Worm (Caenorhabditis elegans) whole organism, L2 larva: ENCODE results near the gene tag-124.

ENCODE experiments used
- ama-1 ChIP-seq: fragments of 150-350 bp; optimal IDR thresholded peaks from 2 replicates; lab custom pipeline; 2018; ENCODE audit warnings: inconsistent platforms
- mab-5 ChIP-seq: fragments of 150-350 bp; optimal IDR thresholded peaks from 2 replicates; lab custom pipeline; 2014; ENCODE audit warnings: missing biosample characterization, missing genetic modification characterization
- nhr-11 ChIP-seq: fragments of 150-350 bp; optimal IDR thresholded peaks from 2 replicates; lab custom pipeline; 2014; ENCODE audit warnings: missing biosample characterization, missing genetic modification characterization
- nhr-25 ChIP-seq: fragments of 150-350 bp; sonication (generic microtip); optimal IDR thresholded peaks from 3 replicates; lab custom pipeline; 2014; ENCODE audit warnings: missing biosample characterization, missing genetic modification characterization
- nhr-6 ChIP-seq: fragments of 150-350 bp; optimal IDR thresholded peaks from 2 replicates; lab custom pipeline; 2014; ENCODE audit warnings: missing biosample characterization, missing genetic modification characterization
- ztf-4 ChIP-seq: fragments of 150-350 bp; optimal IDR thresholded peaks from 2 replicates; lab custom pipeline; 2014; ENCODE audit warnings: missing biosample characterization, missing genetic modification characterization

DNA sequence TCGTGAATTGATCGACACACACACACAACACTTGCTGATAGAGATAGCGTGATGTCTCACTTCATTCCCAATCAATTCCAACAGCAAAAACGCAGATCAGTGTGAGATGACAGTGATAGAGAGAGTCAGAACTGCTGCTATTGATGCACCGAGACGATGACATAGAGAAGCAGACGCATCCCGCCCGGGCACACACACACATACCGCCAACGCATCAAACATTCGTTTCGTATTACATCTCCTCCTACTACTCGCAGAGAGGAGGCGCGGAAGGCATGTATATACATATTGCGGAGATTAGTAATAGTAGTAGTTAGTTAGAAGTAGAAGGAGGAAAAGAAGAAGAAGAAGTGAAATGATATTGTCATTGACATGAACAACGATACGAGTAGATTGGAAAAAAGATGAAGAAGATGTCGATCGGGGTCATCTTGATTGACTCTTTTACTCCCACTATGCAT is 28.3 kb downstream of the tag-124 start:
- TF ChIP-seq mab-5 (tag; lab: Kevin White, UChicago): no peak
- no peak for TF ChIP-seq ztf-4 (tag; lab: Kevin White, UChicago)
- peak; percentile 31 for TF ChIP-seq nhr-25
- TF ChIP-seq nhr-11 (tag; lab: Kevin White, UChicago): no peak
- peak; percentile 19 for TF ChIP-seq ama-1 (lab: Kevin White, UChicago)
- no peak for TF ChIP-seq nhr-6 (tag; lab: Kevin White, UChicago)
